Worm (Caenorhabditis elegans) whole organism, late embryonic: ENCODE data around the gene smoc-1.

Source experiments
- C38D4.7 ChIP-seq: fragments of 200-800 bp; sonication (Bioruptor generic); optimal IDR thresholded peaks from 2 replicates; lab custom pipeline; 2018; ENCODE audit warnings: mild to moderate bottlenecking, missing genetic modification characterization, moderate library complexity, missing compliant biosample characterization
- K09A11.1 ChIP-seq: sonication (generic microtip); optimal IDR thresholded peaks from 2 replicates; lab custom pipeline; 2017; ENCODE audit warnings: antibody characterized with exemption, mild to moderate bottlenecking, missing genetic modification characterization, missing compliant biosample characterization; ENCODE audit not compliant: insufficient read depth
- ama-1 ChIP-seq: fragments of 150-350 bp; optimal IDR thresholded peaks from 2 replicates; lab custom pipeline; 2014
- ceh-18 ChIP-seq: sonication (generic microtip); optimal IDR thresholded peaks from 2 replicates; lab custom pipeline; 2016; ENCODE audit warnings: missing genetic modification characterization, missing compliant biosample characterization
- ceh-45 ChIP-seq: fragments of 200-800 bp; sonication (Bioruptor generic); IDR thresholded peaks from 2 replicates; pipeline ENCODE4 v1.3.6; 2022; ENCODE audit warnings: missing genetic modification reagents, missing genetic modification characterization, missing compliant biosample characterization
- ceh-6 ChIP-seq: fragments of 200-800 bp; sonication (Bioruptor generic); optimal IDR thresholded peaks from 2 replicates; lab custom pipeline; 2018; ENCODE audit warnings: mild to moderate bottlenecking, missing genetic modification characterization, missing compliant biosample characterization
- che-1 ChIP-seq: sonication (generic microtip); optimal IDR thresholded peaks from 2 replicates; lab custom pipeline; 2016; ENCODE audit warnings: mild to moderate bottlenecking, missing genetic modification characterization, missing compliant biosample characterization
- elt-2 ChIP-seq: sonication (generic microtip); optimal IDR thresholded peaks from 2 replicates; lab custom pipeline; 2016; ENCODE audit warnings: missing genetic modification reagents, missing genetic modification characterization, missing compliant biosample characterization
- elt-4 ChIP-seq: sonication (generic microtip); optimal IDR thresholded peaks from 2 replicates; lab custom pipeline; 2016; ENCODE audit warnings: missing genetic modification characterization, missing compliant biosample characterization
- ets-4 ChIP-seq: sonication (generic microtip); optimal IDR thresholded peaks from 2 replicates; lab custom pipeline; 2016; ENCODE audit warnings: missing genetic modification characterization, missing compliant biosample characterization
- eyg-1 ChIP-seq: sonication (generic microtip); optimal IDR thresholded peaks from 2 replicates; lab custom pipeline; 2016; ENCODE audit warnings: missing genotype, missing genetic modification characterization, missing compliant biosample characterization
- fkh-10 ChIP-seq: fragments of 150-350 bp; optimal IDR thresholded peaks from 2 replicates; lab custom pipeline; 2014; ENCODE audit warnings: missing biosample characterization, missing genetic modification reagents, missing genetic modification characterization
- hlh-13 ChIP-seq: fragments of 200-800 bp; sonication (Bioruptor generic); optimal IDR thresholded peaks from 2 replicates; lab custom pipeline; 2018; ENCODE audit warnings: mild to moderate bottlenecking, missing genetic modification characterization, missing compliant biosample characterization
- hlh-15 ChIP-seq: sonication (generic microtip); optimal IDR thresholded peaks from 2 replicates; lab custom pipeline; 2016; ENCODE audit warnings: missing genetic modification characterization, missing compliant biosample characterization
- hlh-6 ChIP-seq: sonication (generic microtip); optimal IDR thresholded peaks from 2 replicates; lab custom pipeline; 2016; ENCODE audit warnings: missing genotype, missing genetic modification characterization, missing compliant biosample characterization
- hlh-8 ChIP-seq: sonication (generic microtip); optimal IDR thresholded peaks from 2 replicates; lab custom pipeline; 2016; ENCODE audit warnings: missing genotype, missing genetic modification characterization, missing compliant biosample characterization
- madf-2 ChIP-seq: sonication (generic microtip); optimal IDR thresholded peaks from 2 replicates; lab custom pipeline; 2017; ENCODE audit warnings: missing genetic modification characterization, missing compliant biosample characterization
- nhr-11 ChIP-seq: fragments of 150-350 bp; optimal IDR thresholded peaks from 2 replicates; lab custom pipeline; 2014; ENCODE audit warnings: missing biosample characterization, missing genetic modification characterization
- nhr-232 ChIP-seq: sonication (generic microtip); optimal IDR thresholded peaks from 2 replicates; lab custom pipeline; 2016; ENCODE audit warnings: missing genetic modification characterization, missing compliant biosample characterization
- odd-2 ChIP-seq: sonication (generic microtip); optimal IDR thresholded peaks from 2 replicates; lab custom pipeline; 2017; ENCODE audit warnings: antibody characterized with exemption, mild to moderate bottlenecking, missing genetic modification characterization, missing compliant biosample characterization
- pag-3 ChIP-seq: sonication (generic microtip); optimal IDR thresholded peaks from 2 replicates; lab custom pipeline; 2016; ENCODE audit warnings: missing compliant biosample characterization, missing genetic modification characterization, borderline replicate concordance
- pax-1 ChIP-seq: fragments of 150-350 bp; optimal IDR thresholded peaks from 2 replicates; lab custom pipeline; 2014; ENCODE audit warnings: missing biosample characterization, missing genetic modification characterization
- pha-4 ChIP-seq: fragments of 150-350 bp; optimal IDR thresholded peaks from 2 replicates; lab custom pipeline; 2018; ENCODE audit warnings: missing biosample characterization, missing genetic modification reagents, missing genetic modification characterization
- sdc-2 ChIP-seq: sonication (generic microtip); optimal IDR thresholded peaks from 2 replicates; lab custom pipeline; 2016; ENCODE audit warnings: missing genotype, missing genetic modification characterization, missing compliant biosample characterization
- sox-4 ChIP-seq: sonication (generic microtip); optimal IDR thresholded peaks from 2 replicates; lab custom pipeline; 2017; ENCODE audit warnings: mild to moderate bottlenecking, missing genetic modification characterization, inconsistent platforms, missing compliant biosample characterization
- syd-9 ChIP-seq: sonication (generic microtip); optimal IDR thresholded peaks from 2 replicates; lab custom pipeline; 2016; ENCODE audit warnings: mild to moderate bottlenecking, missing genetic modification characterization, moderate library complexity, missing compliant biosample characterization
- tbx-7 ChIP-seq: sonication (generic microtip); optimal IDR thresholded peaks from 2 replicates; lab custom pipeline; 2016; ENCODE audit warnings: missing genotype, missing genetic modification characterization, missing compliant biosample characterization
- ttx-3 ChIP-seq: sonication (generic microtip); optimal IDR thresholded peaks from 2 replicates; lab custom pipeline; 2016; ENCODE audit warnings: missing genetic modification reagents, missing genetic modification characterization, missing compliant biosample characterization
- unc-42 ChIP-seq: sonication (generic microtip); optimal IDR thresholded peaks from 2 replicates; lab custom pipeline; 2016; ENCODE audit warnings: missing genotype, missing genetic modification characterization, missing compliant biosample characterization
- ztf-16 ChIP-seq: sonication (generic microtip); optimal IDR thresholded peaks from 2 replicates; lab custom pipeline; 2017; ENCODE audit warnings: missing genetic modification characterization, missing compliant biosample characterization

Gene smoc-1

DNA sequence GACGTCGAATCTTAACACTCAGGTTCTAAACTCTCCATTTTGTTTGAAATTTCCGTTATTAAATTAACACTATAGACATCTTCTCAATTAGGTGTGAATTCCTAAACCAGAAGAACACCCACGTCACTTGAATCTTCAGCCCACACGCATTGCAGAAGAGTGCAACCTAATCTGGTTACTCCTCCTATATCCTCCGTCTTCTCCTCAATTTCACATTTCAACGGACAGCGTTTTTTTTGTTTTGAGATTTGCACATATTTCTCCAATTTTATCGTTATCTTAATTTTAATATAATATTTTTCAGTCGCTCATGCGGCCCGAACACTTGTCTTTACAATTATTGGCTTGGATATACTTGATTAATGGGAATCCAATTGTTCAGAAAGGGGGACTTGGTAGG, at the start of gene smoc-1:
TSS of gene smoc-1 (plus strand) at position 301 of the 400 bp plus-strand sequence.
- TF ChIP-seq sdc-2 (tag; lab: Kevin White, UChicago) (no peak), hlh-15 (tag; lab: Kevin White, UChicago) (no peak), nhr-232 (tag; lab: Kevin White, UChicago) (no peak), ceh-6 (GFP tag; lab: Kevin White, UChicago) (no peak), elt-4 (tag; lab: Kevin White, UChicago) (no peak), ceh-45 (GFP tag; lab: Robert Waterston, UW) (no peak), hlh-13 (GFP tag; lab: Kevin White, UChicago) (no peak), eyg-1 (tag; lab: Kevin White, UChicago) (no peak), ama-1 (lab: Kevin White, UChicago) (no peak), ztf-16 (tag; lab: Kevin White, UChicago) (no peak)

DNA sequence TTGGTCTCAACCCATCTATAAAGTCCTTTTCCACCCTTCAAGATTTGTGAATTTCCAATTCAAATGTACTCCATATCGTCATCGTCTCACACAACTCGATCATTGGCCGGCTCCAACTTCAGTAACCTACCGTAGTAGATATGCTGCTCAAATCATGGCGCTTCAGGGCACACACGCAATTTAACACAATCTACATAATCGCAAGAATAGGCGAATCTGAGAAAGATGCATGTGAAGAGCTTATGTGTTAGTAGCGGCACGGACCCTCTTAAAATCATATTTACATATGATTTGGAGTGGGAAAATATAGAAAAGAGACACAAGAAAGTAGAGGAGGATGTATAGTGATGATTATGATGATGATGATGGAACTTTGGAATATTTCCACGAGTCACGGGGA, 45.7 kb upstream of the smoc-1 start:
- TF ChIP-seq C38D4.7 (GFP tag; lab: Kevin White, UChicago): no peak
- TF ChIP-seq pag-3 (tag; lab: Kevin White, UChicago): no peak
- no peak for TF ChIP-seq madf-2
- peak; percentile 52 for TF ChIP-seq unc-42

- no peak for TF ChIP-seq ets-4 (tag; lab: Kevin White, UChicago)
- no peak for TF ChIP-seq odd-2 (tag; lab: Kevin White, UChicago)
- no peak for TF ChIP-seq sox-4 (tag; lab: Kevin White, UChicago)
- no peak for TF ChIP-seq tbx-7 (tag; lab: Kevin White, UChicago)
- no peak for TF ChIP-seq ama-1 (lab: Kevin White, UChicago)
- TF ChIP-seq ttx-3 (tag; lab: Kevin White, UChicago): no peak
- TF ChIP-seq sdc-2 (tag; lab: Kevin White, UChicago): no peak
- TF ChIP-seq che-1 (tag; lab: Kevin White, UChicago): no peak
- no peak for TF ChIP-seq pax-1
- no peak for TF ChIP-seq hlh-8
- TF ChIP-seq fkh-10 (GFP tag; lab: Kevin White, UChicago): no peak
- no peak for TF ChIP-seq nhr-11 (tag; lab: Kevin White, UChicago)
- TF ChIP-seq unc-42: no peak
- TF ChIP-seq, all 69 proteins: peak for 0
Observed at ce11 chrV:11715797-11716196, 41.7 kb upstream of the smoc-1 start, which contains the start of gene tre-3. Gene tre-3, minus strand, starts transcription at chrV:11715903.

DNA sequence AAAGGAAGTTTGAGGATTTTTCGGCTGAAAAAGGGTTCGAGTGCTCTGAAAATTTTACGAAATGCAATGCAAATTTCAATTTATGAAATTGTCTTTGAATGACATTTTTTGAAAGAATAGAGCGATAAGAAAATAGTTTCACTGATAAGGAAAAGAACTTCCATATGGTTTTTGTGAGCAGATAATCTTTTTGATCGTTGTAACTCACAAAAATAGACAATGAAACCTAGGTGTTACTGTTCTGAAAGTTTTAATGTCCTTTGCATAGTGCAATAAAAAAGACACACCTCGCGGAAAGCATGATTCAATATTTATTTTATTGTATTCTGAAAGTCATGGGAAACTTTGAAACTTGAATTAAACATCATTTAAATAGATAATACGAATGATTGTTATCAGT, 40.5 kb upstream of the smoc-1 start:
- TF ChIP-seq elt-2 (tag; lab: Kevin White, UChicago): peak; percentile 23
- no peak for TF ChIP-seq che-1 (tag; lab: Kevin White, UChicago)
- no peak for TF ChIP-seq odd-2 (tag; lab: Kevin White, UChicago)
- TF ChIP-seq syd-9: no peak
- TF ChIP-seq, all 69 proteins: peak for 1

- TF ChIP-seq hlh-15 (tag; lab: Kevin White, UChicago) (no peak), hlh-6 (tag; lab: Kevin White, UChicago) (no peak), K09A11.1 (tag; lab: Kevin White, UChicago) (no peak)
Observed at ce11 chrV:11722858-11723257, 34.6 kb upstream of the smoc-1 start.

- no peak for TF ChIP-seq ceh-18 (tag; lab: Kevin White, UChicago)
- TF ChIP-seq pha-4 (tag; lab: Kevin White, UChicago): no peak
- no peak for TF ChIP-seq eyg-1 (tag; lab: Kevin White, UChicago)
- no peak for TF ChIP-seq fkh-10 (GFP tag; lab: Kevin White, UChicago)
- no peak for TF ChIP-seq tbx-7 (tag; lab: Kevin White, UChicago)
- TF ChIP-seq elt-2 (tag; lab: Kevin White, UChicago): no peak
- TF ChIP-seq sdc-2 (tag; lab: Kevin White, UChicago): no peak
- TF ChIP-seq, all 69 proteins: peak for 0
Observed at ce11 chrV:11725971-11726370, 31.5 kb upstream of the smoc-1 start, which contains the start of gene daf-11. Gene daf-11, minus strand, starts transcription at chrV:11726071.
